Fruit fly (Drosophila melanogaster): Measurements from ENCODE around the gene CG17450.

The CG17450 gene

dm6 chrX:21588000-21588399 is 20.7 kb downstream of the CG17450 start:
- no peak for TF ChIP-seq CG6792 (GFP tag; optimal IDR thresholded peaks at IDR 0.05)
- TF ChIP-seq dsx (GFP tag; optimal IDR thresholded peaks at IDR 0.05; ENCODE audit: poor library complexity, severe bottlenecking) = no peak
- TF ChIP-seq acj6 (GFP tag; optimal IDR thresholded peaks at IDR 0.05) = no peak
- no peak for TF ChIP-seq CG6163 (GFP tag; IDR thresholded peaks at IDR 0.05)

- TF ChIP-seq Smox (GFP tag; optimal IDR thresholded peaks at IDR 0.05) (no peak), ss (GFP tag; optimal IDR thresholded peaks at IDR 0.05) (no peak), CG10669 (GFP tag; optimal IDR thresholded peaks at IDR 0.05) (no peak), eg (GFP tag; IDR thresholded peaks at IDR 0.05) (no peak), Eip93F (GFP tag; optimal IDR thresholded peaks at IDR 0.05) (no peak), Eip78C (GFP tag) (no peak), esn (GFP tag; optimal IDR thresholded peaks at IDR 0.05) (no peak), CG4318 (GFP tag; optimal IDR thresholded peaks at IDR 0.05) (no peak), net (GFP tag; optimal IDR thresholded peaks at IDR 0.05) (no peak), cyc (GFP tag; optimal IDR thresholded peaks at IDR 0.05) (no peak), CG8319 (GFP tag; optimal IDR thresholded peaks at IDR 0.05) (no peak), CG6854 (GFP tag; optimal IDR thresholded peaks at IDR 0.05) (no peak), svp (GFP tag) (no peak), Blimp-1 (GFP tag; optimal IDR thresholded peaks at IDR 0.05) (no peak), fkh (GFP tag; optimal IDR thresholded peaks at IDR 0.05) (no peak), CG11294 (GFP tag; IDR thresholded peaks at IDR 0.05) (no peak), Ets96B (tag; optimal IDR thresholded peaks at IDR 0.05) (no peak)
Observed at dm6 chrX:21567793-21568192, 40.9 kb downstream of the CG17450 start.

dm6 chrX:21565539-21565938 is 43.2 kb downstream of the CG17450 start:
- no peak for TF ChIP-seq achi (GFP tag; optimal IDR thresholded peaks at IDR 0.05)
- TF ChIP-seq fkh (GFP tag; optimal IDR thresholded peaks at IDR 0.05) = no peak
- TF ChIP-seq CG9139 (GFP tag; optimal IDR thresholded peaks at IDR 0.05) = no peak
- no peak for TF ChIP-seq lz (GFP tag; optimal IDR thresholded peaks at IDR 0.05)
- no peak for TF ChIP-seq CG11294 (GFP tag; IDR thresholded peaks at IDR 0.05)
- TF ChIP-seq dac (GFP tag; optimal IDR thresholded peaks at IDR 0.05) = no peak

dm6 chrX:21562844-21563243 is 45.9 kb downstream of the CG17450 start:
- no peak for TF ChIP-seq CG8319 (GFP tag; optimal IDR thresholded peaks at IDR 0.05)

All from whole organism, prepupa.